Worm (Caenorhabditis elegans) whole organism, L4/young adult: ENCODE measurements around the gene swt-3.

Source experiments
- dao-5 ChIP-seq: sonication (generic microtip); optimal IDR thresholded peaks from 2 replicates; lab custom pipeline; 2016; ENCODE audit warnings: missing genotype, missing genetic modification characterization, moderate library complexity, missing compliant biosample characterization
- him-1 ChIP-seq: sonication (generic microtip); optimal IDR thresholded peaks from 2 replicates; lab custom pipeline; 2016; ENCODE audit warnings: missing genotype, missing genetic modification reagents, missing genetic modification characterization, missing compliant biosample characterization

- TF ChIP-seq him-1 (tag; lab: Kevin White, UChicago), result no peak
- TF ChIP-seq dao-5 (tag; lab: Kevin White, UChicago), result no peak
Measured at ce11 chrIV:10744475-10744874, 36.0 kb downstream of the swt-3 start, which contains the start of gene T25B9.3.
